Worm (Caenorhabditis elegans): ENCODE results near the gene nhr-267.
"Not testable (repeated sequence)": the region's sequence is repeated elsewhere in the genome, so short reads cannot be mapped to it uniquely, and the experiment has no call there.

The nhr-267 gene

DNA sequence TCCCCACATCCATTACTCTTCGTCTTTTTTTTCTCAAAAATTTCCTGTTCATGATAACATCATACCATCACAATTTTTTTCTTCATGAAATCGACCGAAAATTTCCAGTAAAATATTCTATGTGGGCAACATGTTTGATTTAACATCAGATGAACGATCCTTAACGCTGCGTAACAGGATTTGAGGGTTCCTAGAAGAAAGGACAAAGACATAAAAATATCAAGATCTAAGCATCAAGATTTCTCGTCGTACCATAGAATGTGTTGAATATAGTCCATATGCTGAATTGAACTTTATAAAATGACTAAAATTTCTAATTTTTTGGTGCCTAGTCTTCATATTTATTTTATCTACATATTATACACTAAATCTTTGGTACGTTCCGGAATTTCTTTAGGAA lies 13.9 kb upstream of the nhr-267 start, which contains the start of gene F49C12.3:
Gene F49C12.3 (plus strand): TSS at position 301 of the 400 bp plus-strand sequence.
- no peak for TF ChIP-seq nhr-28 (tag; optimal IDR thresholded peaks at IDR 0.05)
- no peak for TF ChIP-seq ces-1 (GFP tag; optimal IDR thresholded peaks at IDR 0.05)
- TF ChIP-seq hmg-1.1 (GFP tag; IDR thresholded peaks at IDR 0.05): no peak
- no peak for TF ChIP-seq D1046.2 (GFP tag; IDR thresholded peaks at IDR 0.05)
- TF ChIP-seq lin-15B (tag; optimal IDR thresholded peaks at IDR 0.05): no peak
- no peak for TF ChIP-seq unc-62 (GFP tag; optimal IDR thresholded peaks at IDR 0.05 in 1 of 2)
- TF ChIP-seq unc-62 (tag; optimal IDR thresholded peaks at IDR 0.05): no peak

- TF ChIP-seq ama-1 (optimal IDR thresholded peaks at IDR 0.05) (no peak), nhr-42 (GFP tag; IDR thresholded peaks at IDR 0.05) (no peak), pha-4 (GFP tag; IDR thresholded peaks at IDR 0.05) (no peak), pha-4 (tag; optimal IDR thresholded peaks at IDR 0.05) (no peak), zip-2 (tag; optimal IDR thresholded peaks at IDR 0.05) (no peak), Y48G9A.11 (GFP tag; IDR thresholded peaks at IDR 0.05) (no peak), mxl-3 (GFP tag; optimal IDR thresholded peaks at IDR 0.05) (no peak), ceh-28 (tag; optimal IDR thresholded peaks at IDR 0.05) (no peak), sdz-12 (GFP tag; optimal IDR thresholded peaks at IDR 0.05) (no peak)
These were observed 12.9 kb upstream of the nhr-267 start, which contains the start of gene F49C12.2 for ce11 chrIV:9299145-9299544. Gene F49C12.2 (minus strand): TSS chrIV:9299245.

DNA sequence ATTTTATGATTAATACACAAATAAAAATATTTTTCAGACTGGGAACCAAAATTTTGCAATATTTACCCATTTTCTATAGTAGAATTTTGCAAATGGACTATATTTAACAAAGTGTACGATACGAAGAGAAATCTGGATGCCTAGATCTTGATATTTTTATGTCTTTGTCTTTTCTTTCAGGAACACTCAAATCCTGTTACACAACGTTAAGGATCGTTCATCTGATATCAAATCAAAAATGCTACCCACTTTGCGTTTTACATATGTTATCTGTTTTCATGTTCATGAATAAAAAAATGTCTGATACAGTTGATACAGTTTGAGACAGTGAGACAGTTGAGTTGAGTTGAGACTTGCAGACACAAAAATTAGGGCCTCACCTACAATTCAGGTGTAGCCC lies 10.1 kb upstream of the nhr-267 start, which contains the start of gene F49C12.1:
Gene F49C12.1 (minus strand): TSS at position 70 of the 400 bp plus-strand sequence.
- TF ChIP-seq egl-43 (GFP tag; IDR thresholded peaks at IDR 0.05) (no peak), T26A8.4 (GFP tag; IDR thresholded peaks at IDR 0.05) (no peak), hlh-11 (tag; optimal IDR thresholded peaks at IDR 0.05) (no peak), unc-62 (GFP tag; optimal IDR thresholded peaks at IDR 0.05 in 1 of 2) (peak in 1 of 2 experiments; percentile 65), unc-62 (tag; optimal IDR thresholded peaks at IDR 0.05) (no peak), aha-1 (tag) (peak; percentile 51)

DNA sequence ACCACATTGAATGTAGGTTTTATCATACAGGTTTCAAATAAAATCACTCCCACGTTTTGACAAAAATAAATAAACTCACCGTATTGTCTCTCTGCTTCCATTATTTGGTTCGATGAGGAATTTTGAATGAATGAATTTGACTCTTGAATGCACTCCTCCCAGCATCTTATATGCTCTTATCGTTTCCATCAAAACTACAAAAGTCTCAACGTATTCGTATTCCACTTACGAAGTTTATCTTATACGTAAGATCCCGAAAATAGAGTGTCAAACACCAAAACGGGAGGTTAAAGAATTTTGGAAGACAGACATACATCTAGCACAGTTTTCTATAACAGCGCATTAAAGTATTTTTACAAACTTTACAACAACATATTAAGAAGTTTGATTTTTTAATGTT lies 7.6 kb upstream of the nhr-267 start, which contains the start of gene nhr-264:
Gene nhr-264 (minus strand): TSS at position 101 of the 400 bp plus-strand sequence.
- TF ChIP-seq hif-1 (tag; optimal IDR thresholded peaks at IDR 0.05); skn-1 (tag; optimal IDR thresholded peaks at IDR 0.05); dmd-9 (GFP tag; IDR thresholded peaks at IDR 0.05): not testable (repeated sequence)

ce11 chrIV:9289635-9290034 lies 3.4 kb upstream of the nhr-267 start:
- TF ChIP-seq mes-2 (tag; optimal IDR thresholded peaks at IDR 0.05; ENCODE audit: poor library complexity, severe bottlenecking) (no peak), madf-5 (GFP tag; IDR thresholded peaks at IDR 0.05) (no peak), F26F4.8 (GFP tag; conservative IDR thresholded peaks at IDR 0.05) (no peak), attf-4 (tag; optimal IDR thresholded peaks at IDR 0.05) (no peak), skn-1 (tag; optimal IDR thresholded peaks at IDR 0.05) (no peak), R02D3.7 (tag; optimal IDR thresholded peaks at IDR 0.05) (no peak), spr-1 (tag; optimal IDR thresholded peaks at IDR 0.05) (no peak), daf-19 (GFP tag; conservative IDR thresholded peaks at IDR 0.05) (no peak), set-16 (GFP tag; IDR thresholded peaks at IDR 0.05) (no peak), F49E8.2 (tag; optimal IDR thresholded peaks at IDR 0.05; ENCODE audit: borderline replicate concordance) (no peak)

DNA sequence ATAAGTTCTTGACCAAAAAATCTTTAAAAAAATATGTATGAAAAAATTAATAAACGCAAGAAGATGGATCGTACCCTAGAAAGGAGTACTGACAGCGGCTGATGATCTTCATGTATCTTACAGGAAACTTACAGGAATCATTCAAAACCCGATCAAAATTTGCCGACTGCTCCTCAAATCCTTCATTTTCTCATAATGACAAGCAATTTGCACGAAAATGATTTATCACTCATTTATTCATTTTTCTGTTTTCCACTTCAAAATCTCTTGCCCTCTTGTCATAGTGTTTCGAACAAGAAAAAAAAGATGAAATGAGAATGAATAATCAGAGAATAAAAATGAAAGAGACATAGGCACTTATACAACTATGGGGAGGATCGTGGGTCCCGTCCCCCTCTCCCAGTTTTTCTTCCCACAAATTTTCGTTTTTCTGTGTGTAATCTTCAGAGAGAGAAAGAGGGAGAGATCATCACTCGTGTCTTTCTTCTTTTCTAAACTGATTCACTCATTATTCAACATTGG lies 12.1 kb downstream of the nhr-267 start, which contains the start of gene nmy-3:
Gene nmy-3 (plus strand): TSS at position 472 of the 522 bp plus-strand sequence.
- TF ChIP-seq unc-62 (GFP tag; optimal IDR thresholded peaks at IDR 0.05 in 1 of 2) (peak in 1 of 2 experiments; percentile 91), unc-62 (tag; optimal IDR thresholded peaks at IDR 0.05) (no peak), hlh-11 (tag; optimal IDR thresholded peaks at IDR 0.05) (no peak)
